Worm (Caenorhabditis elegans) whole organism, young adult: ENCODE data around the gene Y48E1B.3.

Experiments
- B0035.1 ChIP-seq: sonication (generic microtip); optimal IDR thresholded peaks from 2 replicates; lab custom pipeline; 2016; ENCODE audit warnings: missing genetic modification characterization, mild to moderate bottlenecking, missing compliant biosample characterization, missing genotype, missing genetic modification reagents
- B0336.3 ChIP-seq: fragments of 200-800 bp; sonication (Bioruptor generic); IDR thresholded peaks from 2 replicates; pipeline ENCODE4 v1.3.6; 2022; ENCODE audit warnings: missing genetic modification characterization, missing compliant biosample characterization
- C06A6.2 ChIP-seq: fragments of 200-800 bp; sonication (Bioruptor generic); conservative IDR thresholded peaks from 2 replicates; pipeline ENCODE4 v1.3.6; 2022; ENCODE audit warnings: missing genetic modification characterization, missing compliant biosample characterization
- D2030.7 ChIP-seq: fragments of 200-800 bp; sonication (Bioruptor generic); IDR thresholded peaks from 2 replicates; pipeline ENCODE4 v1.3.6; 2022; ENCODE audit warnings: missing genetic modification reagents, missing genetic modification characterization, missing compliant biosample characterization
- F22D6.2 ChIP-seq: sonication (generic microtip); optimal IDR thresholded peaks from 2 replicates; lab custom pipeline; 2016; ENCODE audit warnings: mild to moderate bottlenecking, missing genetic modification characterization, missing compliant biosample characterization
- F39B2.1 ChIP-seq: fragments of 200-800 bp; sonication (Bioruptor generic); IDR thresholded peaks from 2 replicates; pipeline ENCODE4 v1.3.6; 2022; ENCODE audit warnings: missing genetic modification reagents, missing genetic modification characterization, missing compliant biosample characterization
- K11D2.4 ChIP-seq: fragments of 200-800 bp; sonication (Bioruptor generic); IDR thresholded peaks from 2 replicates; pipeline ENCODE4 v1.3.6; 2022; ENCODE audit warnings: missing genetic modification reagents, missing genetic modification characterization, missing compliant biosample characterization
- Y53F4B.3 ChIP-seq: fragments of 200-800 bp; sonication (Bioruptor generic); IDR thresholded peaks from 2 replicates; pipeline ENCODE4 v1.3.6; 2022; ENCODE audit warnings: missing genetic modification reagents, missing genetic modification characterization, missing compliant biosample characterization
- Y56A3A.18 ChIP-seq: fragments of 200-800 bp; sonication (Bioruptor generic); IDR thresholded peaks from 2 replicates; pipeline ENCODE4 v1.3.6; 2022; ENCODE audit warnings: missing genetic modification reagents, missing genetic modification characterization, missing compliant biosample characterization
- Y67H2A.10 ChIP-seq: fragments of 200-800 bp; sonication (Bioruptor generic); conservative IDR thresholded peaks from 2 replicates; pipeline ENCODE4 v1.3.6; 2022; ENCODE audit warnings: missing genetic modification reagents, missing genetic modification characterization, missing compliant biosample characterization
- Y79H2A.3 ChIP-seq: fragments of 200-800 bp; sonication (Bioruptor generic); conservative IDR thresholded peaks from 2 replicates; pipeline ENCODE4 v1.3.6; 2022; ENCODE audit warnings: missing genetic modification reagents, missing genetic modification characterization, missing compliant biosample characterization
- akir-1 ChIP-seq: fragments of 200-800 bp; sonication (Bioruptor generic); optimal IDR thresholded peaks from 2 replicates; lab custom pipeline; 2018; ENCODE audit warnings: mild to moderate bottlenecking, missing genetic modification characterization, moderate library complexity, missing compliant biosample characterization
- attf-3 ChIP-seq: fragments of 200-800 bp; sonication (Bioruptor generic); conservative IDR thresholded peaks from 2 replicates; pipeline ENCODE4 v1.3.6; 2022; ENCODE audit warnings: missing genetic modification reagents, missing genetic modification characterization, missing compliant biosample characterization
- attf-5 ChIP-seq: fragments of 200-800 bp; sonication (Bioruptor generic); optimal IDR thresholded peaks from 2 replicates; lab custom pipeline; 2018; ENCODE audit warnings: mild to moderate bottlenecking, missing genetic modification characterization, missing compliant biosample characterization
- bed-2 ChIP-seq: fragments of 200-800 bp; sonication (Bioruptor generic); IDR thresholded peaks from 2 replicates; pipeline ENCODE4 v1.3.6; 2022; ENCODE audit warnings: missing genetic modification reagents, missing genetic modification characterization, missing compliant biosample characterization
- cebp-2 ChIP-seq: fragments of 200-800 bp; sonication (Bioruptor generic); IDR thresholded peaks from 2 replicates; pipeline ENCODE4 v1.3.6; 2022; ENCODE audit warnings: missing genetic modification characterization, missing compliant biosample characterization
- ceh-100 ChIP-seq: fragments of 200-800 bp; sonication (Bioruptor generic); IDR thresholded peaks from 2 replicates; pipeline ENCODE4 v1.3.6; 2022; ENCODE audit warnings: missing genetic modification reagents, missing genetic modification characterization, missing compliant biosample characterization
- ceh-58 ChIP-seq: fragments of 200-800 bp; sonication (Bioruptor generic); IDR thresholded peaks from 2 replicates; pipeline ENCODE4 v1.3.6; 2022; ENCODE audit warnings: missing genetic modification characterization, missing compliant biosample characterization
- chd-7 ChIP-seq: sonication (generic microtip); optimal IDR thresholded peaks from 2 replicates; lab custom pipeline; 2016; ENCODE audit warnings: mild to moderate bottlenecking, missing genetic modification characterization, moderate library complexity, missing compliant biosample characterization
- efl-1 ChIP-seq: fragments of 150-350 bp; optimal IDR thresholded peaks from 2 replicates; lab custom pipeline; 2014; ENCODE audit warnings: missing biosample characterization, missing genetic modification reagents, missing genetic modification characterization
- egrh-3 ChIP-seq: fragments of 200-800 bp; sonication (Bioruptor generic); IDR thresholded peaks from 2 replicates; pipeline ENCODE4 v1.3.6; 2022; ENCODE audit warnings: missing genetic modification reagents, missing genetic modification characterization, missing compliant biosample characterization
- fkh-3 ChIP-seq: sonication (generic microtip); optimal IDR thresholded peaks from 2 replicates; lab custom pipeline; 2016; ENCODE audit warnings: mild to moderate bottlenecking, missing genetic modification characterization, missing compliant biosample characterization
- hrde-1 ChIP-seq: sonication (generic microtip); optimal IDR thresholded peaks from 2 replicates; lab custom pipeline; 2016; ENCODE audit warnings: missing genetic modification characterization, mild to moderate bottlenecking, missing compliant biosample characterization, moderate library complexity, missing genotype, missing genetic modification reagents, borderline replicate concordance
- hsf-1 ChIP-seq: fragments of 200-800 bp; sonication (Bioruptor generic); IDR thresholded peaks from 2 replicates; pipeline ENCODE4 v1.3.6; 2022; ENCODE audit warnings: missing genetic modification reagents, missing genetic modification characterization, missing compliant biosample characterization
- lin-35 ChIP-seq, 3 experiments: fragments of 150-350 bp in 2 of 3; sonication (generic microtip) in 1 of 3; optimal IDR thresholded peaks; 2 replicates each; lab custom pipeline; 2014 to 2018; ENCODE audit warnings: missing biosample characterization in 3 of 3, missing genetic modification characterization in 3 of 3, missing genetic modification reagents in 3 of 3
- lin-40 ChIP-seq: sonication (generic microtip); optimal IDR thresholded peaks from 2 replicates; lab custom pipeline; 2016; ENCODE audit warnings: missing genetic modification characterization, mild to moderate bottlenecking, missing compliant biosample characterization, missing genotype, missing genetic modification reagents
- lin-54 ChIP-seq: fragments of 200-800 bp; sonication (Bioruptor generic); optimal IDR thresholded peaks from 2 replicates; lab custom pipeline; 2018; ENCODE audit warnings: mild to moderate bottlenecking, missing genetic modification characterization, missing compliant biosample characterization
- lir-1 ChIP-seq: fragments of 200-800 bp; sonication (Bioruptor generic); conservative IDR thresholded peaks from 2 replicates; pipeline ENCODE4 v1.3.6; 2022; ENCODE audit warnings: missing genetic modification reagents, missing genetic modification characterization, missing compliant biosample characterization
- madf-3 ChIP-seq: fragments of 200-800 bp; sonication (Bioruptor generic); IDR thresholded peaks from 2 replicates; pipeline ENCODE4 v1.3.6; 2022; ENCODE audit warnings: missing genetic modification reagents, missing genetic modification characterization, missing compliant biosample characterization
- madf-6 ChIP-seq: fragments of 200-800 bp; sonication (Bioruptor generic); IDR thresholded peaks from 2 replicates; pipeline ENCODE4 v1.3.6; 2022; ENCODE audit warnings: missing genetic modification reagents, missing genetic modification characterization, missing compliant biosample characterization
- mes-4 ChIP-seq: sonication (generic microtip); optimal IDR thresholded peaks from 2 replicates; lab custom pipeline; 2016; ENCODE audit warnings: missing genotype, missing genetic modification characterization, missing compliant biosample characterization
- nfya-2 ChIP-seq: fragments of 200-800 bp; sonication (Bioruptor generic); IDR thresholded peaks from 2 replicates; pipeline ENCODE4 v1.3.6; 2022; ENCODE audit warnings: missing genetic modification reagents, missing genetic modification characterization, missing compliant biosample characterization
- nhr-120 ChIP-seq: fragments of 200-800 bp; sonication (Bioruptor generic); IDR thresholded peaks from 2 replicates; pipeline ENCODE4 v1.3.6; 2022; ENCODE audit warnings: missing genetic modification characterization, missing compliant biosample characterization
- pha-4 ChIP-seq: fragments of 150-350 bp; sonication (generic microtip); optimal IDR thresholded peaks from 2 replicates; lab custom pipeline; 2014; ENCODE audit warnings: missing biosample characterization, missing genetic modification reagents, missing genetic modification characterization
- repo-1 ChIP-seq: sonication (generic microtip); optimal IDR thresholded peaks from 2 replicates; lab custom pipeline; 2017; ENCODE audit warnings: mild to moderate bottlenecking, missing genetic modification characterization, missing compliant biosample characterization
- rpc-1 ChIP-seq, 2 experiments: fragments of 150-350 bp in 1 of 2; sonication (generic microtip) in 1 of 2; optimal IDR thresholded peaks; 2 replicates each; lab custom pipeline; 2014 to 2018; ENCODE audit warnings: missing biosample characterization in 1 of 2, missing genetic modification characterization in 1 of 2, missing genetic modification reagents in 1 of 2, missing genotype in 1 of 2
- sea-2 ChIP-seq: fragments of 200-800 bp; sonication (Bioruptor generic); IDR thresholded peaks from 2 replicates; pipeline ENCODE4 v1.3.6; 2022; ENCODE audit warnings: missing genetic modification characterization, missing compliant biosample characterization
- snpc-1.3 ChIP-seq: sonication (generic microtip); optimal IDR thresholded peaks from 2 replicates; lab custom pipeline; 2017; ENCODE audit warnings: missing genetic modification characterization, mild to moderate bottlenecking, missing compliant biosample characterization, antibody characterized with exemption, moderate library complexity, missing genotype, missing genetic modification reagents; ENCODE audit not compliant: insufficient read depth
- somi-1 ChIP-seq: fragments of 200-800 bp; sonication (Bioruptor generic); optimal IDR thresholded peaks from 2 replicates; lab custom pipeline; 2018; ENCODE audit warnings: mild to moderate bottlenecking, missing genetic modification characterization, missing compliant biosample characterization
- tbp1 ChIP-seq: fragments of 200-800 bp; sonication (Bioruptor generic); optimal IDR thresholded peaks from 2 replicates; lab custom pipeline; 2018; ENCODE audit warnings: mild to moderate bottlenecking, missing genetic modification characterization, missing compliant biosample characterization
- tlf-1 ChIP-seq: fragments of 200-800 bp; sonication (Bioruptor generic); optimal IDR thresholded peaks from 2 replicates; lab custom pipeline; 2018; ENCODE audit warnings: mild to moderate bottlenecking, missing genetic modification characterization, missing compliant biosample characterization
- unc-62 ChIP-seq: fragments of 150-350 bp; optimal IDR thresholded peaks from 2 replicates; lab custom pipeline; 2014; ENCODE audit warnings: missing biosample characterization, missing genetic modification reagents, missing genetic modification characterization
- xnd-1 ChIP-seq: sonication (generic microtip); optimal IDR thresholded peaks from 2 replicates; lab custom pipeline; 2016; ENCODE audit warnings: missing genotype, missing genetic modification reagents, missing genetic modification characterization, missing compliant biosample characterization
- zfh-2 ChIP-seq: fragments of 200-800 bp; sonication (Bioruptor generic); conservative IDR thresholded peaks from 2 replicates; pipeline ENCODE4 v1.3.6; 2022; ENCODE audit warnings: missing genetic modification reagents, missing genetic modification characterization, missing compliant biosample characterization
- ztf-22 ChIP-seq: fragments of 200-800 bp; sonication (Bioruptor generic); optimal IDR thresholded peaks from 2 replicates; lab custom pipeline; 2018; ENCODE audit warnings: mild to moderate bottlenecking, missing genetic modification characterization, moderate library complexity, missing compliant biosample characterization
- ztf-28 ChIP-seq: fragments of 200-800 bp; sonication (Bioruptor generic); IDR thresholded peaks from 2 replicates; pipeline ENCODE4 v1.3.6; 2022; ENCODE audit warnings: missing genetic modification reagents, missing genetic modification characterization, missing compliant biosample characterization

Y48E1B.3 gene

DNA sequence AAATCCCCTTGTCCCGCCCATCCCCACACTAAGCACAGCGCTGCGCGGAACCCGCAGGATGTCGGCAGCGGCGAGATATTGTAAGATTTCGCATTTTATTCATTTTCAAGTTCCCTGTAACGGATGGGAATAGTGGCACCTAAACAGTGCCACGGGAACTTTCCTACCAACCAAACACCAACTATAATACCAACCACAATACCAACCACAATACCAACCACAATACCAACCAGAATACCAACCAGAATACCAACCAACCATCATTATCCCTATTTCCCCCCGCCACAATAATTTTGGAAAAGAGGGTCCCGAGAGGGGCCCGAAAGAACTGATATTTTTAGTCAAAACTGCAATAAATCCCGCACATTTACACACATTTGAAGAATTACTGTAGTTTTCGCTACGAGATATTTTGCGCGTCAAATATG, 45.8 kb downstream of the Y48E1B.3 start (continued):
- no peak for TF ChIP-seq ztf-28 (GFP tag; lab: Robert Waterston, UW)
- TF ChIP-seq tlf-1: no peak
- peak; percentile 76 for TF ChIP-seq Y79H2A.3 (GFP tag; lab: Robert Waterston, UW)
- 0 out of 2 replicates have a peak, but pooled peaks have one; percentile 66 for TF ChIP-seq madf-3 (GFP tag; lab: Robert Waterston, UW)

DNA sequence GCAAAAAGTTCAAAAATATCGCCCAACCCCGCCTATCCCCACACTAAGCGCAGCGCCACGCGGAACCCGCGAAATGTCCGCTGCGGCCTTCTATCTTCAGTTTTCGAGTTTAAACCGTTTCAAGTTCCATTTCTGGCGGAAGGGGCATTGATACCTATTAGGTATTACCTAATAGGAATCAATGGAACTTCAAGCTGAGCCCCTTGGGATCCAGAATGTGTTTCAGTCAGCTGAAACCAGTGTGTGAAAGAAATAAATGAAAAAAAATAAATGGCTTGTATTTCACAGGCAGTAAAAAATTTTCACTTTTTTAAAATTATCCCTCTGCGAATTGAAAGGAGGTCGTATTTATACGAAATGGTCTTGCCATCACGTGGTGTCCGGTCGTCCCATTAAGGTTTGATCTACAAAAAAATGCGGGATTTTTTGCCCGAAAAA, 46.6 kb downstream of the Y48E1B.3 start:
- no peak for TF ChIP-seq chd-7 (tag; lab: Kevin White, UChicago)
- TF ChIP-seq Y56A3A.18 (GFP tag; lab: Robert Waterston, UW): no peak
- no peak for TF ChIP-seq cebp-2 (GFP tag; lab: Robert Waterston, UW)
- peak; percentile 68 for TF ChIP-seq tlf-1
- no peak for TF ChIP-seq repo-1 (tag; lab: Kevin White, UChicago)
- TF ChIP-seq Y53F4B.3: peak; percentile 55; the same call in 1 of the 2 replicates
- TF ChIP-seq lir-1 (GFP tag; lab: Robert Waterston, UW): peak; percentile 51; the same call in 1 of the 2 replicates
- peak; percentile 29; the same call in 1 of the 2 replicates for TF ChIP-seq ztf-28 (GFP tag; lab: Robert Waterston, UW)
- no peak for TF ChIP-seq bed-2 (GFP tag; lab: Robert Waterston, UW)
- TF ChIP-seq Y67H2A.10 (GFP tag; lab: Robert Waterston, UW): no peak
- TF ChIP-seq D2030.7 (GFP tag; lab: Robert Waterston, UW): peak; percentile 99
- TF ChIP-seq nhr-120 (GFP tag; lab: Robert Waterston, UW): no peak
- peak; percentile 95 for TF ChIP-seq hrde-1 (tag; lab: Kevin White, UChicago)
- TF ChIP-seq attf-5 (GFP tag; lab: Kevin White, UChicago): peak; percentile 47
- TF ChIP-seq hsf-1 (GFP tag; lab: Robert Waterston, UW): peak; percentile 39; the same call in 1 of the 2 replicates
- TF ChIP-seq ceh-100: peak; percentile 52
- TF ChIP-seq xnd-1: peak; percentile 73
- TF ChIP-seq Y79H2A.3 (GFP tag; lab: Robert Waterston, UW): peak; percentile 89
- TF ChIP-seq C06A6.2 (GFP tag; lab: Robert Waterston, UW): no peak
- TF ChIP-seq egrh-3: no peak; the same call in 1 of the 2 replicates
- TF ChIP-seq F22D6.2 (tag; lab: Kevin White, UChicago): no peak
- no peak for TF ChIP-seq akir-1 (GFP tag; lab: Kevin White, UChicago)
- no peak for TF ChIP-seq ceh-58 (GFP tag; lab: Robert Waterston, UW)
- TF ChIP-seq mes-4 (tag; lab: Kevin White, UChicago): peak; percentile 54
- TF ChIP-seq tbp1 (GFP tag; lab: Kevin White, UChicago): peak; percentile 78
- peak; percentile 39; the same call in 1 of the 2 replicates for TF ChIP-seq attf-3 (GFP tag; lab: Robert Waterston, UW)
- TF ChIP-seq ztf-22 (GFP tag; lab: Kevin White, UChicago): no peak
- TF ChIP-seq snpc-1.3 (tag; lab: Kevin White, UChicago): peak; percentile 97
- peak; percentile 77 for TF ChIP-seq B0336.3 (GFP tag; lab: Robert Waterston, UW)
- no peak for TF ChIP-seq K11D2.4 (GFP tag; lab: Robert Waterston, UW)
- no peak for TF ChIP-seq fkh-3 (tag; lab: Kevin White, UChicago)
- peak in 1 of 3 experiments; percentile 29 for TF ChIP-seq lin-35 (GFP tag; optimal IDR thresholded peaks at IDR 0.05; lab: Kevin White, UChicago)
- TF ChIP-seq lin-54 (GFP tag; lab: Kevin White, UChicago): peak; percentile 76
- no peak for TF ChIP-seq rpc-1 (optimal IDR thresholded peaks at IDR 0.05; lab: Kevin White, UChicago)
- no peak for TF ChIP-seq rpc-1 (tag; optimal IDR thresholded peaks at IDR 0.05; lab: Kevin White, UChicago)
- TF ChIP-seq zfh-2 (GFP tag; lab: Robert Waterston, UW): no peak
- TF ChIP-seq efl-1: peak; percentile 63
- TF ChIP-seq F39B2.1 (GFP tag; lab: Robert Waterston, UW): 0 out of 2 replicates have a peak, but pooled peaks have one; percentile 6
- TF ChIP-seq B0035.1 (tag; lab: Kevin White, UChicago): no peak
- no peak for TF ChIP-seq somi-1 (GFP tag; lab: Kevin White, UChicago)
- no peak for TF ChIP-seq lin-40 (tag; lab: Kevin White, UChicago)
- no peak for TF ChIP-seq unc-62
- TF ChIP-seq sea-2 (GFP tag; lab: Robert Waterston, UW): no peak
- TF ChIP-seq nfya-2 (GFP tag; lab: Robert Waterston, UW): no peak
- TF ChIP-seq madf-6 (GFP tag; lab: Robert Waterston, UW): peak; percentile 89
- no peak for TF ChIP-seq pha-4 (tag; lab: Kevin White, UChicago)
